Worm (Caenorhabditis elegans) whole organism, L2 larva: ENCODE data around the gene Y22D7AL.9.

Source experiments
- C34F6.9 ChIP-seq: fragments of 150-350 bp; optimal IDR thresholded peaks from 2 replicates; lab custom pipeline; 2014; ENCODE audit warnings: missing biosample characterization, missing genetic modification characterization
- F13H6.1 ChIP-seq: sonication (generic microtip); optimal IDR thresholded peaks from 2 replicates; lab custom pipeline; 2016; ENCODE audit warnings: missing genetic modification characterization, missing compliant biosample characterization
- R02D3.7 ChIP-seq: fragments of 150-350 bp; optimal IDR thresholded peaks from 2 replicates; lab custom pipeline; 2014; ENCODE audit warnings: missing biosample characterization, missing genetic modification characterization
- ama-1 ChIP-seq: fragments of 150-350 bp; optimal IDR thresholded peaks from 2 replicates; lab custom pipeline; 2018; ENCODE audit warnings: inconsistent platforms
- blmp-1 ChIP-seq: sonication (generic microtip); optimal IDR thresholded peaks from 2 replicates; lab custom pipeline; 2017; ENCODE audit warnings: missing genetic modification characterization, mild to moderate bottlenecking, missing compliant biosample characterization, antibody characterized with exemption, moderate library complexity; ENCODE audit not compliant: insufficient read depth
- ceh-16 ChIP-seq: fragments of 150-350 bp; optimal IDR thresholded peaks from 2 replicates; lab custom pipeline; 2014; ENCODE audit warnings: missing biosample characterization, missing genetic modification characterization
- crh-2 ChIP-seq: sonication (generic microtip); optimal IDR thresholded peaks from 2 replicates; lab custom pipeline; 2017; ENCODE audit warnings: missing biosample characterization, missing genetic modification characterization
- dmd-4 ChIP-seq: sonication (generic microtip); optimal IDR thresholded peaks from 2 replicates; lab custom pipeline; 2017; ENCODE audit warnings: missing biosample characterization, missing genetic modification characterization
- gmeb-1 ChIP-seq: fragments of 150-350 bp; optimal IDR thresholded peaks from 2 replicates; lab custom pipeline; 2014; ENCODE audit warnings: missing biosample characterization, missing genetic modification characterization
- lin-11 ChIP-seq: fragments of 150-350 bp; sonication (generic microtip); optimal IDR thresholded peaks from 2 replicates; lab custom pipeline; 2014; ENCODE audit warnings: missing biosample characterization, missing genetic modification characterization, inconsistent platforms, mixed read lengths
- lin-13 ChIP-seq: fragments of 150-350 bp; optimal IDR thresholded peaks from 2 replicates; lab custom pipeline; 2014; ENCODE audit warnings: missing biosample characterization, missing genetic modification reagents, missing genetic modification characterization
- lsy-2 ChIP-seq, 2 experiments: fragments of 150-350 bp in 1 of 2; sonication (generic microtip) in 1 of 2; optimal IDR thresholded peaks; 2 replicates each; lab custom pipeline; 2014 to 2017; ENCODE audit warnings: missing biosample characterization in 2 of 2, missing genetic modification characterization in 2 of 2
- mab-5 ChIP-seq: fragments of 150-350 bp; optimal IDR thresholded peaks from 2 replicates; lab custom pipeline; 2014; ENCODE audit warnings: missing biosample characterization, missing genetic modification characterization
- mbf-1 ChIP-seq: sonication (generic microtip); optimal IDR thresholded peaks from 2 replicates; lab custom pipeline; 2017; ENCODE audit warnings: missing biosample characterization, missing genetic modification characterization
- mdl-1 ChIP-seq, 2 experiments: fragments of 150-350 bp in 1 of 2; sonication (generic microtip) in 1 of 2; optimal IDR thresholded peaks; 2 replicates each; lab custom pipeline; 2017; ENCODE audit warnings: missing biosample characterization in 2 of 2, missing genetic modification characterization in 2 of 2
- nhr-10 ChIP-seq: sonication (generic microtip); optimal IDR thresholded peaks from 2 replicates; lab custom pipeline; 2017; ENCODE audit warnings: missing biosample characterization, missing genetic modification characterization
- nhr-21 ChIP-seq: fragments of 150-350 bp; optimal IDR thresholded peaks from 2 replicates; lab custom pipeline; 2014; ENCODE audit warnings: missing biosample characterization, missing genetic modification characterization
- nhr-25 ChIP-seq: fragments of 150-350 bp; sonication (generic microtip); optimal IDR thresholded peaks from 3 replicates; lab custom pipeline; 2014; ENCODE audit warnings: missing biosample characterization, missing genetic modification characterization
- nhr-6 ChIP-seq: fragments of 150-350 bp; optimal IDR thresholded peaks from 2 replicates; lab custom pipeline; 2014; ENCODE audit warnings: missing biosample characterization, missing genetic modification characterization
- skn-1 ChIP-seq: sonication (generic microtip); optimal IDR thresholded peaks from 2 replicates; lab custom pipeline; 2017; ENCODE audit warnings: missing biosample characterization, missing genetic modification characterization
- sma-3 ChIP-seq: sonication (generic microtip); optimal IDR thresholded peaks from 2 replicates; lab custom pipeline; 2016; ENCODE audit warnings: missing genetic modification reagents, missing genetic modification characterization, missing compliant biosample characterization
- sma-9 ChIP-seq, 2 experiments: fragments of 150-350 bp in 1 of 2; sonication (generic microtip) in 1 of 2; optimal IDR thresholded peaks; 2 replicates each; lab custom pipeline; 2014 to 2016; ENCODE audit warnings: missing genetic modification characterization in 2 of 2, mild to moderate bottlenecking in 1 of 2, missing biosample characterization in 1 of 2, missing compliant biosample characterization in 1 of 2, missing genetic modification reagents in 1 of 2, moderate library complexity in 1 of 2
- snpc-4 ChIP-seq: fragments of 150-350 bp; optimal IDR thresholded peaks from 2 replicates; lab custom pipeline; 2014; ENCODE audit warnings: missing biosample characterization, missing genetic modification characterization
- unc-55 ChIP-seq: fragments of 150-350 bp; sonication (generic microtip); optimal IDR thresholded peaks from 3 replicates; lab custom pipeline; 2014; ENCODE audit warnings: missing biosample characterization, missing genetic modification reagents, missing genetic modification characterization
- unc-62 ChIP-seq: fragments of 150-350 bp; optimal IDR thresholded peaks from 2 replicates; lab custom pipeline; 2014; ENCODE audit warnings: missing biosample characterization, missing genetic modification reagents, missing genetic modification characterization
- ztf-1 ChIP-seq: fragments of 200-800 bp; sonication (Bioruptor generic); conservative IDR thresholded peaks from 2 replicates; pipeline ENCODE4 v1.3.6; 2022; ENCODE audit warnings: missing genetic modification characterization, missing compliant biosample characterization
- ztf-11 ChIP-seq: sonication (generic microtip); optimal IDR thresholded peaks from 2 replicates; lab custom pipeline; 2017; ENCODE audit warnings: missing biosample characterization, missing genetic modification characterization

Gene Y22D7AL.9

ce11 chrIII:1576451-1576850 lies 37.4 kb downstream of the Y22D7AL.9 start, which contains the start of gene Y22D7AL.7:
TSS of gene Y22D7AL.7 (plus strand) at chrIII:1576751.
- TF ChIP-seq unc-62 (GFP tag; lab: Kevin White, UChicago) (no peak), ztf-1 (GFP tag; lab: Robert Waterston, UW) (no peak), ama-1 (no peak), skn-1 (tag; lab: Kevin White, UChicago) (no peak), gmeb-1 (tag; lab: Kevin White, UChicago) (no peak)

ce11 chrIII:1575651-1576050 lies 38.2 kb downstream of the Y22D7AL.9 start:
- no peak for TF ChIP-seq gmeb-1 (tag; lab: Kevin White, UChicago)
- TF ChIP-seq mdl-1 (tag; optimal IDR thresholded peaks at IDR 0.05; lab: Kevin White, UChicago) = no peak
- TF ChIP-seq ztf-1 (GFP tag; lab: Robert Waterston, UW) = no peak
- no peak for TF ChIP-seq ztf-11
- no peak for TF ChIP-seq unc-55 (GFP tag; lab: Kevin White, UChicago)
- TF ChIP-seq mbf-1 (tag; lab: Kevin White, UChicago) = no peak
- no peak for TF ChIP-seq snpc-4
- TF ChIP-seq nhr-25 (tag; lab: Kevin White, UChicago) = no peak
- TF ChIP-seq dmd-4 (tag; lab: Kevin White, UChicago) = no peak
- no peak for TF ChIP-seq nhr-10 (tag; lab: Kevin White, UChicago)
- TF ChIP-seq R02D3.7 (tag; lab: Kevin White, UChicago) = no peak
- no peak for TF ChIP-seq skn-1 (tag; lab: Kevin White, UChicago)
- TF ChIP-seq F13H6.1 (tag; lab: Kevin White, UChicago) = no peak
- TF ChIP-seq sma-3 (GFP tag; lab: Kevin White, UChicago) = no peak
- TF ChIP-seq lin-11 (tag; lab: Kevin White, UChicago) = no peak

- no peak for TF ChIP-seq sma-9 (GFP tag; optimal IDR thresholded peaks at IDR 0.05; lab: Kevin White, UChicago)
- no peak for TF ChIP-seq sma-9 (tag; optimal IDR thresholded peaks at IDR 0.05; lab: Kevin White, UChicago)
- no peak for TF ChIP-seq skn-1 (tag; lab: Kevin White, UChicago)
- TF ChIP-seq nhr-21 (tag; lab: Kevin White, UChicago) = no peak
These were observed 43.8 kb downstream of the Y22D7AL.9 start, which contains the start of gene rep-1 for ce11 chrIII:1570006-1570405. TSS of gene rep-1 (plus strand) at chrIII:1570306.

- no peak for TF ChIP-seq dmd-4 (tag; lab: Kevin White, UChicago)
- peak; percentile 75 for TF ChIP-seq unc-55 (GFP tag; lab: Kevin White, UChicago)
- TF ChIP-seq ceh-16 (tag; lab: Kevin White, UChicago) = no peak
- TF ChIP-seq lsy-2 (tag; optimal IDR thresholded peaks at IDR 0.05; lab: Kevin White, UChicago) = peak; percentile 79 to 89
- TF ChIP-seq nhr-25 (tag; lab: Kevin White, UChicago) = peak; percentile 55
- peak; percentile 49 for TF ChIP-seq nhr-21 (tag; lab: Kevin White, UChicago)
- TF ChIP-seq nhr-6 (tag; lab: Kevin White, UChicago) = peak; percentile 46
- peak; percentile 64 for TF ChIP-seq C34F6.9
- peak; percentile 2 for TF ChIP-seq mab-5 (tag; lab: Kevin White, UChicago)
- peak; percentile 79 for TF ChIP-seq gmeb-1 (tag; lab: Kevin White, UChicago)
- peak; percentile 36 for TF ChIP-seq sma-3 (GFP tag; lab: Kevin White, UChicago)
- peak; percentile 20 for TF ChIP-seq blmp-1 (tag; lab: Kevin White, UChicago)
- peak; percentile 70 for TF ChIP-seq crh-2 (tag; lab: Kevin White, UChicago)
- TF ChIP-seq skn-1 (tag; lab: Kevin White, UChicago) = no peak
- peak; percentile 86 for TF ChIP-seq lin-13 (GFP tag; lab: Kevin White, UChicago)
- no peak for TF ChIP-seq nhr-10 (tag; lab: Kevin White, UChicago)
- peak; percentile 53 for TF ChIP-seq F13H6.1 (tag; lab: Kevin White, UChicago)
- TF ChIP-seq snpc-4 = peak; percentile 6
These were observed 55.2 kb downstream of the Y22D7AL.9 start, which contains the start of the genes eelo-1 and Y67D2.2 for ce11 chrIII:1558441-1559159. TSS of gene eelo-1 (minus strand) at chrIII:1558529. TSS of gene Y67D2.2 (plus strand) at chrIII:1558800.
